Fruit fly (Drosophila melanogaster) whole organism, wandering third instar larva: ENCODE results near the gene CG10428.

Experiments
- Abd-B ChIP-seq: fragments of >200 bp; optimal IDR thresholded peaks from 2 replicates; lab custom pipeline; 2017; ENCODE audit warnings: missing biosample characterization, missing genetic modification characterization
- CG32264 ChIP-seq: fragments of 200-800 bp; sonication (Bioruptor generic); optimal IDR thresholded peaks from 2 replicates; lab custom pipeline; 2016; ENCODE audit warnings: missing biosample characterization, missing genetic modification characterization
- CG9705 ChIP-seq: fragments of 200-800 bp; sonication (Bioruptor generic); optimal IDR thresholded peaks from 2 replicates; lab custom pipeline; 2018; ENCODE audit warnings: missing biosample characterization, mild to moderate bottlenecking, missing genetic modification characterization
- CrebA ChIP-seq: fragments of 200-800 bp; sonication (Bioruptor generic); optimal IDR thresholded peaks from 2 replicates; lab custom pipeline; 2016; ENCODE audit warnings: missing biosample characterization, mild to moderate bottlenecking, missing genetic modification characterization, borderline replicate concordance
- Dfd ChIP-seq: fragments of >200 bp; optimal IDR thresholded peaks from 2 replicates; lab custom pipeline; 2017; ENCODE audit warnings: missing biosample characterization, missing genetic modification characterization
- Dif ChIP-seq: fragments of 200-275, 200-300 bp; sonication (Bioruptor generic); optimal IDR thresholded peaks from 2 replicates; lab custom pipeline; 2018; ENCODE audit warnings: missing biosample characterization, missing genetic modification characterization; ENCODE audit not compliant: partially characterized antibody
- GATAd ChIP-seq: sonication (Bioruptor generic); optimal IDR thresholded peaks from 2 replicates; lab custom pipeline; 2016; ENCODE audit warnings: missing biosample characterization, missing genetic modification characterization
- HLH106 ChIP-seq: fragments of 200-800 bp; optimal IDR thresholded peaks from 3 replicates; lab custom pipeline; 2019; ENCODE audit warnings: missing biosample characterization, mild to moderate bottlenecking, missing genetic modification characterization, moderate library complexity
- Hnf4 ChIP-seq: fragments of 200-800 bp; sonication (Bioruptor generic); optimal IDR thresholded peaks from 2 replicates; lab custom pipeline; 2016; ENCODE audit warnings: missing biosample characterization, mild to moderate bottlenecking, missing genetic modification characterization
- Hr78 ChIP-seq: fragments of >200 bp; optimal IDR thresholded peaks from 2 replicates; lab custom pipeline; 2017; ENCODE audit warnings: missing biosample characterization, missing genetic modification characterization
- Hr83 ChIP-seq: fragments of 200-300 bp; sonication (Bioruptor generic); optimal IDR thresholded peaks from 2 replicates; lab custom pipeline; 2016; ENCODE audit warnings: missing biosample characterization, mild to moderate bottlenecking, missing genetic modification characterization, moderate library complexity; ENCODE audit not compliant: poor library complexity, severe bottlenecking
- Jra ChIP-seq: sonication (Bioruptor generic); optimal IDR thresholded peaks from 2 replicates; lab custom pipeline; 2016; ENCODE audit warnings: missing biosample characterization, missing genetic modification characterization
- Mio ChIP-seq: sonication (Bioruptor generic); optimal IDR thresholded peaks from 2 replicates; lab custom pipeline; 2016; ENCODE audit warnings: missing biosample characterization, missing genetic modification characterization
- Myc ChIP-seq: fragments of >200 bp; optimal IDR thresholded peaks from 2 replicates; lab custom pipeline; 2017
- N ChIP-seq: fragments of >200 bp; optimal IDR thresholded peaks from 2 replicates; lab custom pipeline; 2018; ENCODE audit warnings: missing biosample characterization, missing external identifiers, missing genetic modification characterization
- OdsH ChIP-seq: fragments of 200-800 bp; sonication (Bioruptor generic); optimal IDR thresholded peaks from 2 replicates; lab custom pipeline; 2016; ENCODE audit warnings: missing biosample characterization, mild to moderate bottlenecking, missing genetic modification characterization
- Rel ChIP-seq, 2 experiments: fragments of 200-800 bp; sonication (Bioruptor generic) in 1 of 2; optimal IDR thresholded peaks; 2 replicates in 1 of 2; 3 replicates in 1 of 2; lab custom pipeline; 2016 to 2019; ENCODE audit warnings: mild to moderate bottlenecking in 2 of 2, missing biosample characterization in 2 of 2, missing genetic modification characterization in 2 of 2, moderate library complexity in 1 of 2
- Sp1 ChIP-seq: fragments of 200-800 bp; sonication (Bioruptor generic); optimal IDR thresholded peaks from 3 replicates; lab custom pipeline; 2019; ENCODE audit warnings: missing biosample characterization, mild to moderate bottlenecking, missing genetic modification characterization, moderate library complexity
- br ChIP-seq: fragments of 200-800 bp; sonication (Bioruptor generic); optimal IDR thresholded peaks from 2 replicates; lab custom pipeline; 2016; ENCODE audit warnings: missing biosample characterization, missing genetic modification characterization
- brk ChIP-seq: fragments of 200-800 bp; sonication (Bioruptor generic); optimal IDR thresholded peaks from 2 replicates; lab custom pipeline; 2016; ENCODE audit warnings: missing biosample characterization, mild to moderate bottlenecking, missing genetic modification characterization
- dl ChIP-seq, 2 experiments: fragments of 175-275, 200-275 bp in 1 of 2; fragments of 200-275 bp in 1 of 2; sonication (Bioruptor generic); optimal IDR thresholded peaks; lab custom pipeline; 2018; ENCODE audit warnings: mild to moderate bottlenecking in 2 of 2, missing biosample characterization in 2 of 2, missing genetic modification characterization in 2 of 2, moderate library complexity in 2 of 2; ENCODE audit not compliant: partially characterized antibody in 2 of 2, insufficient read depth in 1 of 2
- dmrt93B ChIP-seq: fragments of 200-800 bp; sonication (Bioruptor generic); optimal IDR thresholded peaks from 2 replicates; lab custom pipeline; 2018; ENCODE audit warnings: missing biosample characterization, mild to moderate bottlenecking, missing genetic modification characterization
- dsf ChIP-seq: sonication (Bioruptor generic); optimal IDR thresholded peaks from 2 replicates; lab custom pipeline; 2016; ENCODE audit warnings: missing biosample characterization, missing genetic modification characterization, borderline replicate concordance
- ey ChIP-seq: fragments of 200-800 bp; sonication (Bioruptor generic); optimal IDR thresholded peaks from 2 replicates; lab custom pipeline; 2016; ENCODE audit warnings: missing biosample characterization, missing genetic modification characterization
- foxo ChIP-seq, 2 experiments: fragments of 200-800 bp; sonication (Bioruptor generic); optimal IDR thresholded peaks; 2 replicates in 1 of 2; 3 replicates in 1 of 2; lab custom pipeline; 2016 to 2017; ENCODE audit warnings: missing biosample characterization in 2 of 2, missing genetic modification characterization in 2 of 2
- fru ChIP-seq: fragments of 200-800 bp; sonication (Bioruptor generic); optimal IDR thresholded peaks from 3 replicates; lab custom pipeline; 2016; ENCODE audit warnings: missing biosample characterization, mild to moderate bottlenecking, missing genetic modification characterization
- h ChIP-seq: fragments of 200-800 bp; sonication (Bioruptor generic); optimal IDR thresholded peaks from 3 replicates; lab custom pipeline; 2016; ENCODE audit warnings: missing biosample characterization, mild to moderate bottlenecking, missing genetic modification characterization
- jim ChIP-seq: fragments of 175-275, 200-325 bp; sonication (Bioruptor generic); optimal IDR thresholded peaks from 2 replicates; lab custom pipeline; 2016; ENCODE audit warnings: missing biosample characterization, mild to moderate bottlenecking, missing genetic modification characterization
- lola ChIP-seq: fragments of >200 bp; optimal IDR thresholded peaks from 2 replicates; lab custom pipeline; 2017; ENCODE audit warnings: missing biosample characterization, missing genetic modification characterization
- pan ChIP-seq: fragments of >200 bp; optimal IDR thresholded peaks from 2 replicates; lab custom pipeline; 2017
- psq ChIP-seq: fragments of 200-800 bp; sonication (Bioruptor generic); optimal IDR thresholded peaks from 3 replicates; lab custom pipeline; 2017; ENCODE audit warnings: missing biosample characterization, mild to moderate bottlenecking, missing genetic modification characterization, moderate library complexity
- rgr ChIP-seq: fragments of 200-800 bp; sonication (Bioruptor generic); optimal IDR thresholded peaks from 3 replicates; lab custom pipeline; 2016; ENCODE audit warnings: missing biosample characterization, mild to moderate bottlenecking, missing genetic modification characterization
- sv ChIP-seq: fragments of 200-800 bp; sonication (Bioruptor generic); optimal IDR thresholded peaks from 3 replicates; lab custom pipeline; 2016; ENCODE audit warnings: missing biosample characterization, missing genetic modification characterization
- tai ChIP-seq: sonication (Bioruptor generic); optimal IDR thresholded peaks from 2 replicates; lab custom pipeline; 2016; ENCODE audit warnings: missing biosample characterization, missing genetic modification characterization
- usp ChIP-seq: fragments of >200 bp; optimal IDR thresholded peaks from 2 replicates; lab custom pipeline; 2017; ENCODE audit warnings: missing biosample characterization, missing genetic modification characterization

CG10428 gene

DNA sequence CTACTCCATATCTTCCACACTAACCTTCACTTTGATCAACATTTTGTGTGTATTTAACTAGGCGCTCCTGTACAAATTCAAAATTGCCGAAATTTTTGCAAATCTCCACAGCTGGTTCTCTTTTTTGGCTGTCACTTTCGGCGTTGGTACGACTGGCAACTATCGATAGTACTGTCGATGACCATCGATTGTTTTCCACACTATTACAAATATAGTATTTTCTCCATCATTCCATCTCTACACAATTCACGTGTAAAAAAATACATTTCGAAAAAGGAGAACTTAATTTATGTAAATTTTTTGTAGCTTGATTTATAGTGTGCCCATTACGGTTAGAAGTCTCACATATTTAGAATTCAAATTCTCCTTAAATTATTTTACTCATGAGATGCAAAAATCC lies 3.0 kb downstream of the CG10428 start, which contains the start of gene Nedd8:
Gene Nedd8, minus strand, starts transcription at position 164 of the 400 bp plus-strand sequence.
- TF ChIP-seq HLH106 (no peak), fru (no peak), Mio (GFP tag; lab: Kevin White, UChicago) (no peak), OdsH (GFP tag; lab: Kevin White, UChicago) (no peak), Myc (lab: Kevin White, UChicago) (no peak), sv (no peak), brk (GFP tag; lab: Kevin White, UChicago) (peak; percentile 74), rgr (GFP tag; lab: Kevin White, UChicago) (peak; percentile 23), Dfd (GFP tag; lab: Kevin White, UChicago) (no peak), Jra (GFP tag; lab: Kevin White, UChicago) (peak; percentile 33), Rel (GFP tag; optimal IDR thresholded peaks at IDR 0.05; lab: Kevin White, UChicago) (no peak), Rel (tag; optimal IDR thresholded peaks at IDR 0.05; lab: Kevin White, UChicago) (peak; percentile 25), pan (lab: Kevin White, UChicago) (no peak), dsf (peak; percentile 4), tai (no peak), jim (GFP tag; lab: Kevin White, UChicago) (no peak), br (GFP tag; lab: Kevin White, UChicago) (no peak), dmrt93B (GFP tag; lab: Kevin White, UChicago) (no peak), Sp1 (GFP tag; lab: Kevin White, UChicago) (no peak), foxo (GFP tag; optimal IDR thresholded peaks at IDR 0.05; lab: Kevin White, UChicago) (no peak), Hr78 (no peak), dl (GFP tag; optimal IDR thresholded peaks at IDR 0.05; lab: Kevin White, UChicago; ENCODE audit: insufficient read depth in 1 of 2, partially characterized antibody in 2 of 2) (no peak), Abd-B (no peak), N (GFP tag; lab: Kevin White, UChicago) (no peak), CrebA (GFP tag; lab: Kevin White, UChicago) (no peak), h (no peak), Hnf4 (GFP tag; lab: Kevin White, UChicago) (peak; percentile 48), Hr83 (GFP tag; lab: Kevin White, UChicago) (peak; percentile 10)
- TF ChIP-seq, all 38 proteins: peak for 7

DNA sequence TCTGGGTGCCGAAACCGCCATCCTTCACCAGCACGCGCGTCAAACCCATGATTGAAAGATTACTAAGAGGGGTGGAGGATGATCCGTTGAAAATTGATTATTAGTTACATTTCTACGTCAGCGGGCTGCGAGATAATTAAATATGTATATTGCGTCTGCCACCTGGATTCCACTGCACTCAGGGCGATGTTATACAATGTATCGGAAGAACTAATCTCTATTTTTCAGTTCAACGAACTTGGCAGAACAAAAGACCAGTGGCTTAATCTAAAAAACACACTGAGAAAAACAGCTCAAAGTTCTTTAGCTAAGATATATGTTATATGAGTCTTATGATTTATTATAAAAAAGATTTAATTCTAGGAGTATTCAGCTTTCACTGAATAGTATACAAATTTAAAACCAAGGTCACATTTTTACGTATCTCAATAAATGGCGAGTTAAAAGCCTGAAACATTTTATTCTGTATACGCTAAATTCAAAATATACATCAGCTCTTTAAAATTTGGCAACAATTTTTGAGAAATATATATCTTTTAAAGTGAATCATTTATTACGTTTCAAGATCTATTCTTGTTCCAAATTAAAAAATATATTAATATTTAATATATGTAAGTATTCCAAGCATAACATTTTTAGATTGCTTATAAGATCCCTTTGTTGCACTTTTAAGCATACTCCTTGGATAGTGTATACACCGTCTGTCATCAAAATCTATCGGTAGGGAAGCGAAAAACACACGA lies 5.0 kb downstream of the CG10428 start:
- TF ChIP-seq h (no peak), CG32264 (GFP tag; lab: Kevin White, UChicago) (no peak), fru (peak; percentile 10), dsf (no peak), pan (lab: Kevin White, UChicago) (no peak), CG9705 (no peak), ey (GFP tag; lab: Kevin White, UChicago) (no peak), usp (GFP tag; lab: Kevin White, UChicago) (no peak), Myc (lab: Kevin White, UChicago) (no peak), OdsH (GFP tag; lab: Kevin White, UChicago) (peak; percentile 31), Dif (GFP tag; lab: Kevin White, UChicago) (no peak), Rel (GFP tag; optimal IDR thresholded peaks at IDR 0.05; lab: Kevin White, UChicago) (no peak), Rel (tag; optimal IDR thresholded peaks at IDR 0.05; lab: Kevin White, UChicago) (no peak), tai (no peak), HLH106 (peak; percentile 46), Dfd (GFP tag; lab: Kevin White, UChicago) (no peak), brk (GFP tag; lab: Kevin White, UChicago) (no peak), Hnf4 (GFP tag; lab: Kevin White, UChicago) (no peak), br (GFP tag; lab: Kevin White, UChicago) (no peak), sv (no peak), psq (GFP tag; lab: Kevin White, UChicago) (peak; percentile 27), lola (no peak), rgr (GFP tag; lab: Kevin White, UChicago) (peak; percentile 1), Sp1 (GFP tag; lab: Kevin White, UChicago) (peak; percentile 21), jim (GFP tag; lab: Kevin White, UChicago) (no peak), foxo (GFP tag; optimal IDR thresholded peaks at IDR 0.05; lab: Kevin White, UChicago) (peak in 1 of 2 experiments; percentile 38), GATAd (GFP tag; lab: Kevin White, UChicago) (no peak), Hr78 (no peak), Mio (GFP tag; lab: Kevin White, UChicago) (no peak)
- TF ChIP-seq, all 38 proteins: peak for 7
